Worm (Caenorhabditis elegans) whole organism, young adult: Measurements from ENCODE around the gene ZK795.2.

Source experiments
- B0019.2 ChIP-seq: fragments of 200-800 bp; sonication (Bioruptor generic); conservative IDR thresholded peaks from 2 replicates; pipeline ENCODE4 v1.3.6; 2022; ENCODE audit warnings: missing genetic modification reagents, missing genetic modification characterization, missing compliant biosample characterization
- D2030.7 ChIP-seq: fragments of 200-800 bp; sonication (Bioruptor generic); IDR thresholded peaks from 2 replicates; pipeline ENCODE4 v1.3.6; 2022; ENCODE audit warnings: missing genetic modification reagents, missing genetic modification characterization, missing compliant biosample characterization
- F10E7.11 ChIP-seq: sonication (generic microtip); optimal IDR thresholded peaks from 2 replicates; lab custom pipeline; 2017; ENCODE audit warnings: mild to moderate bottlenecking, missing genetic modification characterization, moderate library complexity, missing compliant biosample characterization
- F22D6.2 ChIP-seq: sonication (generic microtip); optimal IDR thresholded peaks from 2 replicates; lab custom pipeline; 2016; ENCODE audit warnings: mild to moderate bottlenecking, missing genetic modification characterization, missing compliant biosample characterization
- F23B12.7 ChIP-seq: sonication (generic microtip); optimal IDR thresholded peaks from 2 replicates; lab custom pipeline; 2017; ENCODE audit warnings: missing genetic modification characterization, mild to moderate bottlenecking, missing compliant biosample characterization, antibody characterized with exemption, moderate library complexity; ENCODE audit not compliant: insufficient read depth
- F37B4.10 ChIP-seq: fragments of 200-800 bp; sonication (Bioruptor generic); IDR thresholded peaks from 2 replicates; pipeline ENCODE4 v1.3.6; 2022; ENCODE audit warnings: missing genetic modification characterization, missing compliant biosample characterization
- T07F8.4 ChIP-seq: sonication (generic microtip); optimal IDR thresholded peaks from 2 replicates; lab custom pipeline; 2016; ENCODE audit warnings: mild to moderate bottlenecking, missing genetic modification characterization, moderate library complexity, missing compliant biosample characterization
- Y79H2A.3 ChIP-seq: fragments of 200-800 bp; sonication (Bioruptor generic); conservative IDR thresholded peaks from 2 replicates; pipeline ENCODE4 v1.3.6; 2022; ENCODE audit warnings: missing genetic modification reagents, missing genetic modification characterization, missing compliant biosample characterization
- atf-7 ChIP-seq: sonication (generic microtip); optimal IDR thresholded peaks from 2 replicates; lab custom pipeline; 2017; ENCODE audit warnings: mild to moderate bottlenecking, missing genetic modification characterization, missing compliant biosample characterization
- attf-3 ChIP-seq: fragments of 200-800 bp; sonication (Bioruptor generic); conservative IDR thresholded peaks from 2 replicates; pipeline ENCODE4 v1.3.6; 2022; ENCODE audit warnings: missing genetic modification reagents, missing genetic modification characterization, missing compliant biosample characterization
- attf-5 ChIP-seq: fragments of 200-800 bp; sonication (Bioruptor generic); optimal IDR thresholded peaks from 2 replicates; lab custom pipeline; 2018; ENCODE audit warnings: mild to moderate bottlenecking, missing genetic modification characterization, missing compliant biosample characterization
- attf-6 ChIP-seq: fragments of 200-800 bp; sonication (Bioruptor generic); IDR thresholded peaks from 2 replicates; pipeline ENCODE4 v1.3.6; 2022; ENCODE audit warnings: missing genetic modification reagents, missing genetic modification characterization, missing compliant biosample characterization
- bed-1 ChIP-seq: fragments of 200-800 bp; sonication (Bioruptor generic); IDR thresholded peaks from 2 replicates; pipeline ENCODE4 v1.3.6; 2022; ENCODE audit warnings: missing genetic modification reagents, missing genetic modification characterization, missing compliant biosample characterization
- cebp-1 ChIP-seq, 2 experiments: fragments of 200-800 bp in 1 of 2; sonication (Bioruptor generic) in 1 of 2; sonication (generic microtip) in 1 of 2; IDR thresholded peaks in 1 of 2; optimal IDR thresholded peaks in 1 of 2; 2 replicates each; pipeline versions ENCODE4 v1.3.6 to Lab custom; 2017 to 2022; ENCODE audit warnings: missing compliant biosample characterization in 2 of 2, missing genetic modification characterization in 2 of 2, mild to moderate bottlenecking in 1 of 2, missing genetic modification reagents in 1 of 2, moderate library complexity in 1 of 2
- ceh-58 ChIP-seq: fragments of 200-800 bp; sonication (Bioruptor generic); IDR thresholded peaks from 2 replicates; pipeline ENCODE4 v1.3.6; 2022; ENCODE audit warnings: missing genetic modification characterization, missing compliant biosample characterization
- dox-1 ChIP-seq: fragments of 200-800 bp; sonication (Bioruptor generic); IDR thresholded peaks from 2 replicates; pipeline ENCODE4 v1.3.6; 2022; ENCODE audit warnings: missing genetic modification reagents, missing genetic modification characterization, missing compliant biosample characterization
- egl-18 ChIP-seq: fragments of 200-800 bp; sonication (Bioruptor generic); IDR thresholded peaks from 2 replicates; pipeline ENCODE4 v1.3.6; 2022; ENCODE audit warnings: missing genetic modification reagents, missing genetic modification characterization, missing compliant biosample characterization
- egrh-3 ChIP-seq: fragments of 200-800 bp; sonication (Bioruptor generic); IDR thresholded peaks from 2 replicates; pipeline ENCODE4 v1.3.6; 2022; ENCODE audit warnings: missing genetic modification reagents, missing genetic modification characterization, missing compliant biosample characterization
- fkh-3 ChIP-seq: sonication (generic microtip); optimal IDR thresholded peaks from 2 replicates; lab custom pipeline; 2016; ENCODE audit warnings: mild to moderate bottlenecking, missing genetic modification characterization, missing compliant biosample characterization
- gei-17 ChIP-seq: fragments of 200-800 bp; sonication (Bioruptor generic); optimal IDR thresholded peaks from 2 replicates; lab custom pipeline; 2018; ENCODE audit warnings: mild to moderate bottlenecking, missing genetic modification characterization, missing compliant biosample characterization
- hsf-1 ChIP-seq: fragments of 200-800 bp; sonication (Bioruptor generic); IDR thresholded peaks from 2 replicates; pipeline ENCODE4 v1.3.6; 2022; ENCODE audit warnings: missing genetic modification reagents, missing genetic modification characterization, missing compliant biosample characterization
- lsl-1 ChIP-seq: fragments of 200-800 bp; sonication (Bioruptor generic); optimal IDR thresholded peaks from 2 replicates; lab custom pipeline; 2018; ENCODE audit warnings: mild to moderate bottlenecking, missing genetic modification characterization, moderate library complexity, missing compliant biosample characterization
- madf-3 ChIP-seq: fragments of 200-800 bp; sonication (Bioruptor generic); IDR thresholded peaks from 2 replicates; pipeline ENCODE4 v1.3.6; 2022; ENCODE audit warnings: missing genetic modification reagents, missing genetic modification characterization, missing compliant biosample characterization
- nfya-1 ChIP-seq: sonication (generic microtip); optimal IDR thresholded peaks from 2 replicates; lab custom pipeline; 2017; ENCODE audit warnings: antibody characterized with exemption, missing compliant biosample characterization, missing genetic modification characterization, borderline replicate concordance; ENCODE audit not compliant: insufficient read depth
- nfyb-1 ChIP-seq: fragments of 200-800 bp; sonication (Bioruptor generic); IDR thresholded peaks from 2 replicates; pipeline ENCODE4 v1.3.6; 2022; ENCODE audit warnings: missing genetic modification reagents, missing genetic modification characterization, missing compliant biosample characterization
- nhr-80 ChIP-seq: sonication (generic microtip); optimal IDR thresholded peaks from 2 replicates; lab custom pipeline; 2016; ENCODE audit warnings: missing genetic modification characterization, missing compliant biosample characterization
- nhr-90 ChIP-seq: sonication (generic microtip); optimal IDR thresholded peaks from 2 replicates; lab custom pipeline; 2016; ENCODE audit warnings: missing genotype, mild to moderate bottlenecking, missing genetic modification characterization, missing compliant biosample characterization
- repo-1 ChIP-seq: sonication (generic microtip); optimal IDR thresholded peaks from 2 replicates; lab custom pipeline; 2017; ENCODE audit warnings: mild to moderate bottlenecking, missing genetic modification characterization, missing compliant biosample characterization
- sdz-38 ChIP-seq: sonication (generic microtip); optimal IDR thresholded peaks from 2 replicates; lab custom pipeline; 2016; ENCODE audit warnings: missing genotype, missing genetic modification characterization, missing compliant biosample characterization
- sea-2 ChIP-seq: fragments of 200-800 bp; sonication (Bioruptor generic); IDR thresholded peaks from 2 replicates; pipeline ENCODE4 v1.3.6; 2022; ENCODE audit warnings: missing genetic modification characterization, missing compliant biosample characterization
- snpc-1.1 ChIP-seq: sonication (generic microtip); optimal IDR thresholded peaks from 2 replicates; lab custom pipeline; 2017; ENCODE audit warnings: missing genetic modification characterization, mild to moderate bottlenecking, missing compliant biosample characterization, antibody characterized with exemption, moderate library complexity, missing genotype, missing genetic modification reagents; ENCODE audit not compliant: insufficient read depth
- snpc-1.3 ChIP-seq: sonication (generic microtip); optimal IDR thresholded peaks from 2 replicates; lab custom pipeline; 2017; ENCODE audit warnings: missing genetic modification characterization, mild to moderate bottlenecking, missing compliant biosample characterization, antibody characterized with exemption, moderate library complexity, missing genotype, missing genetic modification reagents; ENCODE audit not compliant: insufficient read depth
- sptf-2 ChIP-seq: fragments of 200-800 bp; sonication (Bioruptor generic); optimal IDR thresholded peaks from 2 replicates; lab custom pipeline; 2018; ENCODE audit warnings: mild to moderate bottlenecking, missing genetic modification characterization, missing compliant biosample characterization
- tbp1 ChIP-seq: fragments of 200-800 bp; sonication (Bioruptor generic); optimal IDR thresholded peaks from 2 replicates; lab custom pipeline; 2018; ENCODE audit warnings: mild to moderate bottlenecking, missing genetic modification characterization, missing compliant biosample characterization
- unc-130 ChIP-seq: sonication (generic microtip); optimal IDR thresholded peaks from 2 replicates; lab custom pipeline; 2016; ENCODE audit warnings: missing genetic modification reagents, missing genetic modification characterization, missing compliant biosample characterization
- zfh-2 ChIP-seq: fragments of 200-800 bp; sonication (Bioruptor generic); conservative IDR thresholded peaks from 2 replicates; pipeline ENCODE4 v1.3.6; 2022; ENCODE audit warnings: missing genetic modification reagents, missing genetic modification characterization, missing compliant biosample characterization
- zim-3 ChIP-seq: sonication (generic microtip); optimal IDR thresholded peaks from 2 replicates; lab custom pipeline; 2017; ENCODE audit warnings: mild to moderate bottlenecking, missing genetic modification characterization, moderate library complexity, missing compliant biosample characterization
- ztf-18 ChIP-seq: sonication (generic microtip); optimal IDR thresholded peaks from 2 replicates; lab custom pipeline; 2016; ENCODE audit warnings: missing genotype, mild to moderate bottlenecking, missing genetic modification characterization, missing compliant biosample characterization
- ztf-22 ChIP-seq: fragments of 200-800 bp; sonication (Bioruptor generic); optimal IDR thresholded peaks from 2 replicates; lab custom pipeline; 2018; ENCODE audit warnings: mild to moderate bottlenecking, missing genetic modification characterization, moderate library complexity, missing compliant biosample characterization
- ztf-25 ChIP-seq: fragments of 200-800 bp; sonication (Bioruptor generic); IDR thresholded peaks from 2 replicates; pipeline ENCODE4 v1.3.6; 2022; ENCODE audit warnings: missing genetic modification reagents, missing genetic modification characterization, missing compliant biosample characterization
- ztf-28 ChIP-seq: fragments of 200-800 bp; sonication (Bioruptor generic); IDR thresholded peaks from 2 replicates; pipeline ENCODE4 v1.3.6; 2022; ENCODE audit warnings: missing genetic modification reagents, missing genetic modification characterization, missing compliant biosample characterization
- ztf-6 ChIP-seq: fragments of 200-800 bp; sonication (Bioruptor generic); IDR thresholded peaks from 2 replicates; pipeline ENCODE4 v1.3.6; 2022; ENCODE audit warnings: missing genetic modification reagents, missing genetic modification characterization, missing compliant biosample characterization

ZK795.2 gene

DNA sequence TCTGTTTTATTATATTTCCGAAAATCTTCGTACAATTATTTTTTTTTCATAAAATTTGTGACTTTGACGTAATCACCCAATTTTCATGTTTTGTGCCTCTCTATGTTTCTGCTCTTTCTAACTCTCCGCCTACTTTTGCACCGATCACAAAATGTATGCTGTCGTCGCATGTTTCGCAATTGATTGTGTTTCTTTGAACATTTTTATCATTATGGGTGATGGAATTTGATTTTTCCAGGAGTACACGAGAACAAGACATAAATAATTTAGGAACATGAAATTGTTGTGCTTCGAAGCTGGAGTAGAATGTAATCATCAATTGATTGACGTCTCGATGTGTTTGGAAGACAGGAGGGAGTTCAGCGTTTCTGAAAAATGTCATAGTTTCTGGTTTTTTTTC, 42.2 kb upstream of the ZK795.2 start (continued):
- TF ChIP-seq gei-17 (GFP tag; lab: Kevin White, UChicago) (no peak), sea-2 (no peak), nhr-90 (peak; percentile 30)

DNA sequence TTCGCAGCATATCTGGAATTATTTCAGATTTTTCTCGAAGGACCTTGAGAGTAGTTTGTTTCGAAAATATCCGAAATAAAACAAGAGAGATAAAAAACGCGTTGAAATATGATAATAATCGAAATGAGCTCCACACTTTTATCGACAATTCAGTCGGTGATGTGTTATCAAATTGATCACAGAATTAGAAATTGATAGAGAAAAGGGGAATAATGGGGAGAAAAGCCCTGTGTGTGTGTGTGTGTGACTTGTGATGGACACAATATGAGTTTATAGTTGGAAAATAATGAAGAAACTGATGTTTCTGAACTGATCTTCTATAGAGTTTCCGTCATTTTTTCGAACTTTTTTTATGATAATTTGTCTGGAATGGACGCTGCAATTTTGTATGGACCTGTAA, 40.4 kb upstream of the ZK795.2 start, which contains the start of gene pgp-1:
Gene pgp-1 (minus strand): TSS at position 12 of the 400 bp plus-strand sequence.
- TF ChIP-seq dox-1 (GFP tag; lab: Robert Waterston, UW) (0 out of 2 replicates have a peak, but pooled peaks have one; percentile 28), cebp-1 (GFP tag; IDR thresholded peaks at IDR 0.05; lab: Robert Waterston, UW) (no peak), cebp-1 (tag; optimal IDR thresholded peaks at IDR 0.05; lab: Kevin White, UChicago) (peak; percentile 16), nhr-80 (tag; lab: Kevin White, UChicago) (peak; percentile 88), ztf-6 (GFP tag; lab: Robert Waterston, UW) (no peak)

DNA sequence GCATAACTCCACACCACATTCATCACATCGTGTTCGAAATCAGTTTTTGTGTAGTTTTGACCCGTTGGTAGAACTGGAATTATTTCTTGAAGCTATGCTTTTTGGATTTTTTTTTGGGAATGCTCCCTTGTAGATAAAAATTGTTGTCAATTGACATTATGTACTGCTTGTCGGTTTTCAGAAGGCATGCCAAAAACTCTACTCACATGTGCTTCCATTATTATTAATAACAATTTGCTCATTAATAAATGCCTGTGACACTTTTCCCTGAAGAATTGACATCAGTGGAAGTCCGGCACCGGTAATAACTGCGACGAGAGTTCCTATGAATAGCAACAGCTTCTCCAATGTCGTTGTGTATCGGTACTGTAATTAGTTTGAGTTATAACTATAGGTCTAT, 38.2 kb upstream of the ZK795.2 start:
- TF ChIP-seq F37B4.10 (GFP tag; lab: Robert Waterston, UW) = no peak
- no peak for TF ChIP-seq nhr-90
- no peak for TF ChIP-seq egl-18 (GFP tag; lab: Robert Waterston, UW)

DNA sequence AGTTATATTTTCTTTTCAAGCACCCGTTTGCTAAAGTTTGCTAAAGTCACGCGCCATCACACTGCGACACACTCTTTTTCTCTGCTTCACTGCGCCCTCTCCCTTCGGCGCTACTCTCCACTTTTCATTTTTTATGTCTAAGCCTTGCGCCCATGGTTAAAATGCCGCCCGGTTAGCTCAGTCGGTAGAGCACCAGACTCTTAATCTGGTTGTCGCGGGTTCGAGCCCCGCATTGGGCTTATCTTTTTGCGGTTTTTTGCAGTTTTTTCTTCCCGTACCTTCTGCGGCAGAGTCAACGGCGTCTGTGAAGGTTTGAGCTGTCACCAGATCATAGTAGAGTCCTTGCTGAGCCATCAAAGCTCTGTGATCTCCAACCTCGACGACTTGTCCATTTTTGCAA, 35.8 kb upstream of the ZK795.2 start:
- no peak for TF ChIP-seq sptf-2 (GFP tag; lab: Kevin White, UChicago)
- TF ChIP-seq snpc-1.3 (tag; lab: Kevin White, UChicago) = no peak
- TF ChIP-seq attf-5 (GFP tag; lab: Kevin White, UChicago) = peak; percentile 76
- no peak for TF ChIP-seq egl-18 (GFP tag; lab: Robert Waterston, UW)
- no peak for TF ChIP-seq F10E7.11 (tag; lab: Kevin White, UChicago)
- no peak for TF ChIP-seq fkh-3 (tag; lab: Kevin White, UChicago)
- peak; percentile 66; the same call in 1 of the 2 replicates for TF ChIP-seq attf-6
- peak; percentile 62 for TF ChIP-seq ztf-18 (tag; lab: Kevin White, UChicago)
- peak; percentile 76 for TF ChIP-seq egrh-3 (GFP tag; lab: Robert Waterston, UW)
- no peak for TF ChIP-seq B0019.2 (GFP tag; lab: Robert Waterston, UW)
- TF ChIP-seq lsl-1 (GFP tag; lab: Kevin White, UChicago) = peak; percentile 28
- TF ChIP-seq ztf-28 (GFP tag; lab: Robert Waterston, UW) = peak; percentile 89
- peak; percentile 97 for TF ChIP-seq tbp1
- TF ChIP-seq ceh-58 (GFP tag; lab: Robert Waterston, UW) = no peak
- TF ChIP-seq bed-1 (GFP tag; lab: Robert Waterston, UW) = no peak
- peak; percentile 57; the same call in 1 of the 2 replicates for TF ChIP-seq madf-3 (GFP tag; lab: Robert Waterston, UW)
- peak; percentile 50 for TF ChIP-seq unc-130 (GFP tag; lab: Kevin White, UChicago)
- no peak for TF ChIP-seq snpc-1.1 (tag; lab: Kevin White, UChicago)
- TF ChIP-seq sdz-38 (tag; lab: Kevin White, UChicago) = no peak
- peak; percentile 71 for TF ChIP-seq zfh-2 (GFP tag; lab: Robert Waterston, UW)
- no peak for TF ChIP-seq Y79H2A.3 (GFP tag; lab: Robert Waterston, UW)
- TF ChIP-seq hsf-1 (GFP tag; lab: Robert Waterston, UW) = 0 out of 2 replicates have a peak, but pooled peaks have one; percentile 11
- TF ChIP-seq nfyb-1 = peak; percentile 83
- peak; percentile 77 for TF ChIP-seq T07F8.4 (tag; lab: Kevin White, UChicago)
- no peak for TF ChIP-seq nfya-1 (tag; lab: Kevin White, UChicago)
- peak; percentile 18 for TF ChIP-seq repo-1 (tag; lab: Kevin White, UChicago)
- TF ChIP-seq F22D6.2 (tag; lab: Kevin White, UChicago) = no peak
- peak; percentile 76 for TF ChIP-seq zim-3 (tag; lab: Kevin White, UChicago)
- peak; percentile 90; the same call in 1 of the 2 replicates for TF ChIP-seq ztf-25 (GFP tag; lab: Robert Waterston, UW)
- TF ChIP-seq sea-2 = no peak
- peak; percentile 66 for TF ChIP-seq attf-3 (GFP tag; lab: Robert Waterston, UW)
- TF ChIP-seq ztf-22 = no peak
- peak; percentile 52 for TF ChIP-seq atf-7
- TF ChIP-seq D2030.7 = peak; percentile 45
- peak; percentile 89 for TF ChIP-seq F23B12.7 (tag; lab: Kevin White, UChicago)
